Fruit fly (Drosophila melanogaster) whole organism: ENCODE results near the gene CG1440.

Experiments
- CG8478 ChIP-seq: fragments of >200 bp; optimal IDR thresholded peaks from 2 replicates; lab custom pipeline; 2018; ENCODE audit warnings: inconsistent platforms
- Dll ChIP-seq: fragments of >200 bp; optimal IDR thresholded peaks from 2 replicates; lab custom pipeline; 2017
- EcR ChIP-seq, 2 experiments: fragments of >200 bp; optimal IDR thresholded peaks; 2 replicates each; lab custom pipeline; 2017; ENCODE audit warnings: missing biosample characterization in 2 of 2, missing genetic modification characterization in 2 of 2, missing genetic modification reagents in 2 of 2
- pan ChIP-seq: fragments of >200 bp; optimal IDR thresholded peaks from 2 replicates; lab custom pipeline; 2017
- psq ChIP-seq: fragments of >200 bp; optimal IDR thresholded peaks from 2 replicates; lab custom pipeline; 2017
- usp ChIP-seq: fragments of >200 bp; optimal IDR thresholded peaks from 2 replicates; lab custom pipeline; 2017; ENCODE audit warnings: missing biosample characterization, missing genetic modification characterization, mixed read lengths

The CG1440 gene

dm6 chrX:8460232-8460631 lies 23.4 kb downstream of the CG1440 start:
- no peak for TF ChIP-seq Dll (lab: Kevin White, UChicago)
- no peak for TF ChIP-seq psq (lab: Kevin White, UChicago)
- TF ChIP-seq pan (lab: Kevin White, UChicago) = no peak
- TF ChIP-seq usp (GFP tag; lab: Kevin White, UChicago) = no peak
- TF ChIP-seq CG8478 (lab: Kevin White, UChicago) = no peak
- TF ChIP-seq EcR (GFP tag; optimal IDR thresholded peaks at IDR 0.05; lab: Kevin White, UChicago) = no peak

dm6 chrX:8460686-8461085 lies 23.8 kb downstream of the CG1440 start, which contains the start of gene CG15347:
Gene CG15347, minus strand, starts transcription at chrX:8460898.
- TF ChIP-seq EcR (GFP tag; optimal IDR thresholded peaks at IDR 0.05; lab: Kevin White, UChicago) = no peak
- no peak for TF ChIP-seq pan (lab: Kevin White, UChicago)
- no peak for TF ChIP-seq usp (GFP tag; lab: Kevin White, UChicago)
- no peak for TF ChIP-seq CG8478 (lab: Kevin White, UChicago)
- no peak for TF ChIP-seq Dll (lab: Kevin White, UChicago)
- TF ChIP-seq psq (lab: Kevin White, UChicago) = no peak

- TF ChIP-seq EcR (GFP tag; optimal IDR thresholded peaks at IDR 0.05; lab: Kevin White, UChicago) (no peak), psq (lab: Kevin White, UChicago) (no peak), usp (GFP tag; lab: Kevin White, UChicago) (no peak), Dll (lab: Kevin White, UChicago) (no peak), pan (lab: Kevin White, UChicago) (no peak), CG8478 (lab: Kevin White, UChicago) (no peak)
These were observed 24.3 kb downstream of the CG1440 start, which contains the start of gene Es2 for dm6 chrX:8461147-8461546. Gene Es2, plus strand, starts transcription at chrX:8461479.

dm6 chrX:8464378-8465036 lies 27.6 kb downstream of the CG1440 start, which contains the start of gene Sptr:
Gene Sptr, minus strand, starts transcription at chrX:8464438.
- TF ChIP-seq EcR (GFP tag; optimal IDR thresholded peaks at IDR 0.05; lab: Kevin White, UChicago) = no peak
- TF ChIP-seq CG8478 (lab: Kevin White, UChicago) = no peak
- TF ChIP-seq pan (lab: Kevin White, UChicago) = no peak
- no peak for TF ChIP-seq psq (lab: Kevin White, UChicago)
- no peak for TF ChIP-seq usp (GFP tag; lab: Kevin White, UChicago)
- TF ChIP-seq Dll (lab: Kevin White, UChicago) = no peak

- TF ChIP-seq psq (lab: Kevin White, UChicago) (no peak), Dll (lab: Kevin White, UChicago) (no peak), EcR (GFP tag; optimal IDR thresholded peaks at IDR 0.05; lab: Kevin White, UChicago) (no peak), usp (GFP tag; lab: Kevin White, UChicago) (no peak), CG8478 (lab: Kevin White, UChicago) (no peak), pan (lab: Kevin White, UChicago) (no peak)
These were observed 29.9 kb downstream of the CG1440 start for dm6 chrX:8466729-8467215.

- TF ChIP-seq CG8478 (lab: Kevin White, UChicago) = no peak
- TF ChIP-seq Dll (lab: Kevin White, UChicago) = no peak
- TF ChIP-seq psq (lab: Kevin White, UChicago) = no peak
- no peak for TF ChIP-seq usp (GFP tag; lab: Kevin White, UChicago)
- no peak for TF ChIP-seq EcR (GFP tag; optimal IDR thresholded peaks at IDR 0.05; lab: Kevin White, UChicago)
- TF ChIP-seq pan (lab: Kevin White, UChicago) = no peak
These were observed 32.2 kb downstream of the CG1440 start, which contains the start of gene CG12116 for dm6 chrX:8468962-8469459. Gene CG12116, minus strand, starts transcription at chrX:8469012.

- TF ChIP-seq Dll (lab: Kevin White, UChicago) (no peak), usp (GFP tag; lab: Kevin White, UChicago) (no peak), CG8478 (lab: Kevin White, UChicago) (no peak), psq (lab: Kevin White, UChicago) (no peak), pan (lab: Kevin White, UChicago) (no peak), EcR (GFP tag; optimal IDR thresholded peaks at IDR 0.05; lab: Kevin White, UChicago) (no peak)
These were observed 32.7 kb downstream of the CG1440 start for dm6 chrX:8469606-8470005.

- TF ChIP-seq usp (GFP tag; lab: Kevin White, UChicago) = no peak
- TF ChIP-seq Dll (lab: Kevin White, UChicago) = no peak
- no peak for TF ChIP-seq pan (lab: Kevin White, UChicago)
- no peak for TF ChIP-seq psq (lab: Kevin White, UChicago)
- TF ChIP-seq CG8478 (lab: Kevin White, UChicago) = no peak
- no peak for TF ChIP-seq EcR (GFP tag; optimal IDR thresholded peaks at IDR 0.05; lab: Kevin White, UChicago)
These were observed 33.7 kb downstream of the CG1440 start, which contains the start of gene Cp7Fa for dm6 chrX:8470588-8470987. Gene Cp7Fa, plus strand, starts transcription at chrX:8470888.

dm6 chrX:8473339-8473887 lies 36.6 kb downstream of the CG1440 start, which contains the start of gene Cp7Fb:
Gene Cp7Fb, plus strand, starts transcription at chrX:8473837.
- no peak for TF ChIP-seq CG8478 (lab: Kevin White, UChicago)
- TF ChIP-seq usp (GFP tag; lab: Kevin White, UChicago) = no peak
- TF ChIP-seq Dll (lab: Kevin White, UChicago) = no peak
- TF ChIP-seq pan (lab: Kevin White, UChicago) = no peak
- TF ChIP-seq psq (lab: Kevin White, UChicago) = no peak
- no peak for TF ChIP-seq EcR (GFP tag; optimal IDR thresholded peaks at IDR 0.05; lab: Kevin White, UChicago)

- TF ChIP-seq EcR (GFP tag; optimal IDR thresholded peaks at IDR 0.05; lab: Kevin White, UChicago) = no peak
- no peak for TF ChIP-seq pan (lab: Kevin White, UChicago)
- TF ChIP-seq CG8478 (lab: Kevin White, UChicago) = no peak
- TF ChIP-seq Dll (lab: Kevin White, UChicago) = no peak
- no peak for TF ChIP-seq usp (GFP tag; lab: Kevin White, UChicago)
- TF ChIP-seq psq (lab: Kevin White, UChicago) = no peak
These were observed 38.8 kb downstream of the CG1440 start for dm6 chrX:8475657-8476056.
